Worm (Caenorhabditis elegans) whole organism, L4 larva: ENCODE results near the gene F20D1.3.

Experiments
- D1046.2 ChIP-seq: fragments of 200-800 bp; sonication (Bioruptor generic); IDR thresholded peaks from 2 replicates; pipeline ENCODE4 v1.3.6; 2022; ENCODE audit warnings: missing genetic modification characterization, missing compliant biosample characterization
- F26F4.8 ChIP-seq: fragments of 200-800 bp; sonication (Bioruptor generic); conservative IDR thresholded peaks from 2 replicates; pipeline ENCODE4 v1.3.6; 2022; ENCODE audit warnings: missing genetic modification characterization, missing compliant biosample characterization
- F37D6.2 ChIP-seq: sonication (generic microtip); optimal IDR thresholded peaks from 2 replicates; lab custom pipeline; 2016; ENCODE audit warnings: mild to moderate bottlenecking, missing genetic modification characterization, missing compliant biosample characterization
- R02D3.7 ChIP-seq: fragments of 150-350 bp; sonication (generic microtip); optimal IDR thresholded peaks from 3 replicates; lab custom pipeline; 2014; ENCODE audit warnings: missing biosample characterization, missing genetic modification characterization
- T20F7.1 ChIP-seq: fragments of 200-800 bp; sonication (Bioruptor generic); optimal IDR thresholded peaks from 2 replicates; lab custom pipeline; 2018; ENCODE audit warnings: mild to moderate bottlenecking, missing genetic modification characterization, missing compliant biosample characterization
- Y48G9A.11 ChIP-seq: fragments of 200-800 bp; sonication (Bioruptor generic); IDR thresholded peaks from 2 replicates; pipeline ENCODE4 v1.3.6; 2022; ENCODE audit warnings: missing genetic modification reagents, missing genetic modification characterization, missing compliant biosample characterization
- aly-2 ChIP-seq: sonication (generic microtip); optimal IDR thresholded peaks from 2 replicates; lab custom pipeline; 2018; ENCODE audit warnings: missing biosample characterization, missing genetic modification characterization
- arid-1 ChIP-seq: fragments of 200-800 bp; sonication (Bioruptor generic); conservative IDR thresholded peaks from 2 replicates; pipeline ENCODE4 v1.3.6; 2022; ENCODE audit warnings: missing genetic modification reagents, missing genetic modification characterization, missing compliant biosample characterization
- ceh-20 ChIP-seq: fragments of 200-800 bp; sonication (Bioruptor generic); IDR thresholded peaks from 2 replicates; pipeline ENCODE4 v1.3.6; 2022; ENCODE audit warnings: missing genetic modification reagents, missing genetic modification characterization, missing compliant biosample characterization
- ceh-62 ChIP-seq: sonication (generic microtip); optimal IDR thresholded peaks from 2 replicates; lab custom pipeline; 2017; ENCODE audit warnings: missing biosample characterization, missing genetic modification characterization
- ceh-82 ChIP-seq: sonication (generic microtip); optimal IDR thresholded peaks from 2 replicates; lab custom pipeline; 2017; ENCODE audit warnings: missing biosample characterization, missing genetic modification characterization
- ces-1 ChIP-seq: fragments of 150-350 bp; sonication (generic microtip); optimal IDR thresholded peaks from 4 replicates; lab custom pipeline; 2014; ENCODE audit warnings: missing biosample characterization, missing genetic modification reagents, missing genetic modification characterization
- cey-2 ChIP-seq: sonication (generic microtip); optimal IDR thresholded peaks from 3 replicates; lab custom pipeline; 2017; ENCODE audit warnings: missing genetic modification characterization, mild to moderate bottlenecking, missing compliant biosample characterization, antibody characterized with exemption, borderline replicate concordance; ENCODE audit not compliant: insufficient read depth
- daf-8 ChIP-seq: fragments of 200-800 bp; sonication (Bioruptor generic); IDR thresholded peaks from 2 replicates; pipeline ENCODE4 v1.3.6; 2022; ENCODE audit warnings: missing genetic modification characterization, missing compliant biosample characterization
- dmd-8 ChIP-seq: fragments of 200-800 bp; sonication (Bioruptor generic); IDR thresholded peaks from 2 replicates; pipeline ENCODE4 v1.3.6; 2022; ENCODE audit warnings: missing genetic modification characterization, missing compliant biosample characterization
- duxl-1 ChIP-seq: sonication (generic microtip); optimal IDR thresholded peaks from 2 replicates; lab custom pipeline; 2016; ENCODE audit warnings: mild to moderate bottlenecking, missing genetic modification characterization, moderate library complexity, missing compliant biosample characterization; ENCODE audit not compliant: poor library complexity
- egl-27 ChIP-seq: sonication (generic microtip); optimal IDR thresholded peaks from 3 replicates; lab custom pipeline; 2017; ENCODE audit warnings: missing biosample characterization, missing genetic modification reagents, missing genetic modification characterization
- egl-43 ChIP-seq: fragments of 200-800 bp; sonication (Bioruptor generic); IDR thresholded peaks from 2 replicates; pipeline ENCODE4 v1.3.6; 2022; ENCODE audit warnings: missing genetic modification reagents, missing genetic modification characterization, missing compliant biosample characterization
- fos-1 ChIP-seq: fragments of 150-350 bp; optimal IDR thresholded peaks from 2 replicates; lab custom pipeline; 2014; ENCODE audit warnings: missing biosample characterization, missing genetic modification characterization
- hif-1 ChIP-seq, 2 experiments: sonication (generic microtip); optimal IDR thresholded peaks; 2 replicates each; lab custom pipeline; 2016 to 2017; ENCODE audit warnings: missing compliant biosample characterization in 2 of 2, missing genetic modification characterization in 2 of 2, missing genetic modification reagents in 2 of 2, missing genotype in 2 of 2, mild to moderate bottlenecking in 1 of 2
- hmg-1.1 ChIP-seq: fragments of 200-800 bp; sonication (Bioruptor generic); IDR thresholded peaks from 2 replicates; pipeline ENCODE4 v1.3.6; 2022; ENCODE audit warnings: missing genetic modification reagents, missing genetic modification characterization, missing compliant biosample characterization
- jun-1 ChIP-seq: fragments of 150-350 bp; optimal IDR thresholded peaks from 2 replicates; lab custom pipeline; 2014; ENCODE audit warnings: missing biosample characterization, missing genetic modification reagents, missing genetic modification characterization
- lin-13 ChIP-seq: fragments of 150-350 bp; optimal IDR thresholded peaks from 2 replicates; lab custom pipeline; 2014; ENCODE audit warnings: missing biosample characterization, missing genetic modification reagents, missing genetic modification characterization
- lin-38 ChIP-seq: fragments of 200-800 bp; sonication (Bioruptor generic); IDR thresholded peaks from 2 replicates; pipeline ENCODE4 v1.3.6; 2022; ENCODE audit warnings: missing genetic modification reagents, missing genetic modification characterization, missing compliant biosample characterization
- lir-3 ChIP-seq: sonication (generic microtip); optimal IDR thresholded peaks from 2 replicates; lab custom pipeline; 2016; ENCODE audit warnings: mild to moderate bottlenecking, missing genetic modification characterization, missing compliant biosample characterization
- lsy-2 ChIP-seq, 2 experiments: fragments of 150-350 bp in 1 of 2; sonication (generic microtip) in 1 of 2; optimal IDR thresholded peaks; 2 replicates each; lab custom pipeline; 2014 to 2017; ENCODE audit warnings: missing biosample characterization in 2 of 2, missing genetic modification characterization in 2 of 2
- madf-5 ChIP-seq, 2 experiments: fragments of 200-800 bp; sonication (Bioruptor generic); IDR thresholded peaks; 2 replicates each; pipeline ENCODE4 v1.3.6; 2022; ENCODE audit warnings: missing compliant biosample characterization in 2 of 2, missing genetic modification characterization in 2 of 2
- mdl-1 ChIP-seq, 2 experiments: fragments of 150-350 bp in 1 of 2; sonication (generic microtip) in 1 of 2; optimal IDR thresholded peaks; 2 replicates each; lab custom pipeline; 2014 to 2017; ENCODE audit warnings: missing biosample characterization in 2 of 2, missing genetic modification characterization in 2 of 2
- mdt-29 ChIP-seq: fragments of 200-800 bp; sonication (Bioruptor generic); IDR thresholded peaks from 2 replicates; pipeline ENCODE4 v1.3.6; 2022; ENCODE audit warnings: missing genetic modification reagents, missing genetic modification characterization, missing compliant biosample characterization
- mes-2 ChIP-seq: sonication (generic microtip); optimal IDR thresholded peaks from 2 replicates; lab custom pipeline; 2016; ENCODE audit warnings: missing genotype, mild to moderate bottlenecking, missing genetic modification characterization, missing compliant biosample characterization; ENCODE audit not compliant: poor library complexity, severe bottlenecking
- mxl-3 ChIP-seq: fragments of 200-800 bp; sonication (Bioruptor generic); optimal IDR thresholded peaks from 2 replicates; lab custom pipeline; 2018; ENCODE audit warnings: mild to moderate bottlenecking, missing genetic modification characterization, missing compliant biosample characterization
- nhr-10 ChIP-seq: fragments of 150-350 bp; optimal IDR thresholded peaks from 2 replicates; lab custom pipeline; 2014; ENCODE audit warnings: missing biosample characterization, missing genetic modification characterization
- nhr-102 ChIP-seq: sonication (generic microtip); optimal IDR thresholded peaks from 2 replicates; lab custom pipeline; 2016; ENCODE audit warnings: mild to moderate bottlenecking, missing genetic modification characterization, moderate library complexity, missing compliant biosample characterization
- nhr-11 ChIP-seq: fragments of 150-350 bp; optimal IDR thresholded peaks from 2 replicates; lab custom pipeline; 2014; ENCODE audit warnings: missing biosample characterization, missing genetic modification characterization
- nhr-28 ChIP-seq: fragments of 150-350 bp; optimal IDR thresholded peaks from 2 replicates; lab custom pipeline; 2014; ENCODE audit warnings: missing biosample characterization, missing genetic modification characterization
- nhr-41 ChIP-seq: fragments of 200-800 bp; sonication (Bioruptor generic); IDR thresholded peaks from 2 replicates; pipeline ENCODE4 v1.3.6; 2022; ENCODE audit warnings: missing genetic modification reagents, missing genetic modification characterization, missing compliant biosample characterization
- nhr-42 ChIP-seq: fragments of 200-800 bp; sonication (Bioruptor generic); IDR thresholded peaks from 2 replicates; pipeline ENCODE4 v1.3.6; 2022; ENCODE audit warnings: missing genetic modification characterization, missing compliant biosample characterization
- nhr-48 ChIP-seq: sonication (generic microtip); optimal IDR thresholded peaks from 2 replicates; lab custom pipeline; 2016; ENCODE audit warnings: mild to moderate bottlenecking, missing genetic modification characterization, missing compliant biosample characterization
- nhr-77 ChIP-seq: fragments of 150-350 bp; optimal IDR thresholded peaks from 2 replicates; lab custom pipeline; 2014; ENCODE audit warnings: missing biosample characterization, missing genetic modification characterization
- php-3 ChIP-seq: fragments of 200-800 bp; sonication (Bioruptor generic); IDR thresholded peaks from 2 replicates; pipeline ENCODE4 v1.3.6; 2022; ENCODE audit warnings: missing genetic modification reagents, missing genetic modification characterization, missing compliant biosample characterization
- rbr-2 ChIP-seq: sonication (generic microtip); optimal IDR thresholded peaks from 2 replicates; lab custom pipeline; 2016; ENCODE audit warnings: missing genotype, missing genetic modification characterization, missing compliant biosample characterization
- saeg-2 ChIP-seq: fragments of 200-800 bp; sonication (Bioruptor generic); IDR thresholded peaks from 2 replicates; pipeline ENCODE4 v1.3.6; 2022; ENCODE audit warnings: missing genetic modification reagents, missing genetic modification characterization, missing compliant biosample characterization
- sdz-12 ChIP-seq: fragments of 200-800 bp; sonication (Bioruptor generic); optimal IDR thresholded peaks from 2 replicates; lab custom pipeline; 2018; ENCODE audit warnings: mild to moderate bottlenecking, missing genetic modification characterization, missing compliant biosample characterization
- set-16 ChIP-seq: fragments of 200-800 bp; sonication (Bioruptor generic); IDR thresholded peaks from 2 replicates; pipeline ENCODE4 v1.3.6; 2022; ENCODE audit warnings: missing genetic modification reagents, missing genetic modification characterization, missing compliant biosample characterization
- snpc-1.2 ChIP-seq: fragments of 200-800 bp; sonication (Bioruptor generic); IDR thresholded peaks from 2 replicates; pipeline ENCODE4 v1.3.6; 2022; ENCODE audit warnings: missing genetic modification reagents, missing genetic modification characterization, missing compliant biosample characterization
- snpc-4 ChIP-seq: fragments of 150-350 bp; optimal IDR thresholded peaks from 2 replicates; lab custom pipeline; 2014; ENCODE audit warnings: missing biosample characterization, missing genetic modification characterization
- tag-97 ChIP-seq: fragments of 200-800 bp; sonication (Bioruptor generic); IDR thresholded peaks from 2 replicates; pipeline ENCODE4 v1.3.6; 2022; ENCODE audit warnings: missing genetic modification characterization, missing compliant biosample characterization
- tra-1 ChIP-seq: fragments of 200-800 bp; sonication (Bioruptor generic); IDR thresholded peaks from 2 replicates; pipeline ENCODE4 v1.3.6; 2022; ENCODE audit warnings: missing genetic modification reagents, missing genetic modification characterization, missing compliant biosample characterization
- unc-39 ChIP-seq: sonication (generic microtip); optimal IDR thresholded peaks from 2 replicates; lab custom pipeline; 2017; ENCODE audit warnings: missing biosample characterization, missing genetic modification characterization
- zag-1 ChIP-seq: fragments of 150-350 bp; optimal IDR thresholded peaks from 2 replicates; lab custom pipeline; 2014; ENCODE audit warnings: missing biosample characterization, missing genetic modification characterization
- zip-11 ChIP-seq: fragments of 200-800 bp; sonication (Bioruptor generic); IDR thresholded peaks from 2 replicates; pipeline ENCODE4 v1.3.6; 2022; ENCODE audit warnings: missing genetic modification characterization, missing compliant biosample characterization
- zip-2 ChIP-seq: fragments of 150-350 bp; optimal IDR thresholded peaks from 2 replicates; lab custom pipeline; 2014; ENCODE audit warnings: missing biosample characterization, missing genetic modification characterization
- ztf-11 ChIP-seq: fragments of 150-350 bp; optimal IDR thresholded peaks from 2 replicates; lab custom pipeline; 2014; ENCODE audit warnings: missing biosample characterization, missing genetic modification characterization

F20D1.3 gene

DNA sequence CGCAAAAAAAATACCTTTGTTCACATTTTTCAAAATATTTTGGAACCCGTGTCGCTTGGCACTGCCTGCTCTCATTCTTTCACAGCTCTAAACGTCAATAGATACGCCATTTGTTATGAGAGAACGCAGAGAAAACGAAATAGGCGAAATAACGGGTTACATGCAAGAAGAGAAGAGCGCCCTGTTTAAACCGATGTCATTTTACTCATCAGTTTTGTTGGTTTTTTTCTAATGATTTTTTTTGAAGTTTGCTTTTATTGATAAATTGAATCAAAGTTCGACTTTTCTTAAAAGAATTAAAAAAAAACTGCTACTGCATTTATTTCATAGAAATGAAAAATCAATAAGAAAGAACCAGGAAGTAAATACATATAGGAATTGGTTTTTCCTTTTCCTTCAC, 2.8 kb downstream of the F20D1.3 start:
- TF ChIP-seq ztf-11 (tag; lab: Kevin White, UChicago) (no peak), mdl-1 (tag; optimal IDR thresholded peaks at IDR 0.05; lab: Kevin White, UChicago) (no peak), tag-97 (GFP tag; lab: Robert Waterston, UW) (no peak), saeg-2 (no peak), php-3 (GFP tag; lab: Robert Waterston, UW) (no peak), dmd-8 (GFP tag; lab: Robert Waterston, UW) (no peak), F37D6.2 (tag; lab: Kevin White, UChicago) (no peak), nhr-11 (no peak), F26F4.8 (GFP tag; lab: Robert Waterston, UW) (no peak), jun-1 (tag; lab: Kevin White, UChicago) (no peak), lin-13 (peak; percentile 58), unc-39 (tag; lab: Kevin White, UChicago) (no peak), zip-2 (tag; lab: Kevin White, UChicago) (no peak), hmg-1.1 (GFP tag; lab: Robert Waterston, UW) (no peak), nhr-48 (tag; lab: Kevin White, UChicago) (no peak), ces-1 (no peak), sdz-12 (no peak), lsy-2 (tag; optimal IDR thresholded peaks at IDR 0.05; lab: Kevin White, UChicago) (peak in 1 of 2 experiments; percentile 64), snpc-4 (tag; lab: Kevin White, UChicago) (no peak), hif-1 (tag; optimal IDR thresholded peaks at IDR 0.05; lab: Kevin White, UChicago) (no peak), tra-1 (GFP tag; lab: Robert Waterston, UW) (no peak), nhr-42 (GFP tag; lab: Robert Waterston, UW) (no peak), nhr-102 (tag; lab: Kevin White, UChicago) (no peak), zip-11 (no peak), snpc-1.2 (no peak), ceh-82 (tag; lab: Kevin White, UChicago) (no peak), cey-2 (tag; lab: Kevin White, UChicago) (no peak), set-16 (GFP tag; lab: Robert Waterston, UW) (no peak), rbr-2 (no peak), ceh-62 (no peak), egl-27 (tag; lab: Kevin White, UChicago) (no peak), nhr-10 (tag; lab: Kevin White, UChicago) (no peak), mes-2 (tag; lab: Kevin White, UChicago) (peak; percentile 47), nhr-28 (tag; lab: Kevin White, UChicago) (no peak), daf-8 (no peak), mdt-29 (GFP tag; lab: Robert Waterston, UW) (no peak), fos-1 (tag; lab: Kevin White, UChicago) (no peak), nhr-41 (GFP tag; lab: Robert Waterston, UW) (no peak), D1046.2 (GFP tag; lab: Robert Waterston, UW) (no peak), nhr-77 (no peak), madf-5 (GFP tag; IDR thresholded peaks at IDR 0.05; lab: Robert Waterston, UW) (no peak), T20F7.1 (peak; percentile 27), lir-3 (no peak), duxl-1 (tag; lab: Kevin White, UChicago) (no peak), mxl-3 (GFP tag; lab: Kevin White, UChicago) (no peak), Y48G9A.11 (GFP tag; lab: Robert Waterston, UW) (no peak), arid-1 (GFP tag; lab: Robert Waterston, UW) (no peak), zag-1 (tag; lab: Kevin White, UChicago) (no peak), lin-38 (peak; percentile 13; the same call in 1 of the 2 replicates), egl-43 (GFP tag; lab: Robert Waterston, UW) (no peak), ceh-20 (GFP tag; lab: Robert Waterston, UW) (no peak), R02D3.7 (tag; lab: Kevin White, UChicago) (no peak), aly-2 (tag; lab: Kevin White, UChicago) (no peak)
